Fruit fly (Drosophila melanogaster) whole organism, embryonic: ENCODE measurements around the gene nudC.
A peak's percentile ranks its signal among the peaks of the same experiment; 100 is the strongest.

Experiments used
- ATbp ChIP-seq: fragments of 200-800 bp; sonication (Bioruptor generic); optimal IDR thresholded peaks from 2 replicates; lab custom pipeline; 2017; ENCODE audit warnings: missing biosample characterization, mild to moderate bottlenecking, missing genetic modification characterization, missing genetic modification reagents
- CG11695 ChIP-seq: fragments of 200-800 bp; sonication (Bioruptor generic); IDR thresholded peaks from 3 replicates; pipeline ENCODE4 v1.3.6; 2022; ENCODE audit warnings: missing biosample characterization, missing genetic modification characterization
- CG11723 ChIP-seq: fragments of 200-800 bp; sonication (Bioruptor generic); optimal IDR thresholded peaks from 2 replicates; lab custom pipeline; 2017; ENCODE audit warnings: missing biosample characterization, mild to moderate bottlenecking, missing genetic modification characterization
- CG13424 ChIP-seq: fragments of 200-800 bp; sonication (Bioruptor generic); optimal IDR thresholded peaks from 2 replicates; lab custom pipeline; 2019; ENCODE audit warnings: missing biosample characterization, mild to moderate bottlenecking, missing genetic modification characterization, moderate library complexity
- CG17612 ChIP-seq: fragments of 200-800 bp; sonication (Bioruptor generic); IDR thresholded peaks from 2 replicates; pipeline ENCODE4 v1.3.6; 2022; ENCODE audit warnings: missing biosample characterization, missing genetic modification characterization
- CG17829 ChIP-seq: fragments of 200-800 bp; optimal IDR thresholded peaks from 2 replicates; lab custom pipeline; 2019; ENCODE audit warnings: missing biosample characterization, mild to moderate bottlenecking, missing genetic modification characterization, moderate library complexity
- CG18262 ChIP-seq: fragments of 200-800 bp; optimal IDR thresholded peaks from 3 replicates; lab custom pipeline; 2019; ENCODE audit warnings: missing biosample characterization, mild to moderate bottlenecking, missing genetic modification characterization, moderate library complexity
- CG18619 ChIP-seq: fragments of 200-800 bp; sonication (Bioruptor generic); optimal IDR thresholded peaks from 3 replicates; lab custom pipeline; 2017; ENCODE audit warnings: missing biosample characterization, mild to moderate bottlenecking, missing genetic modification characterization
- CG3407 ChIP-seq: fragments of 200-800 bp; sonication (Bioruptor generic); optimal IDR thresholded peaks from 2 replicates; lab custom pipeline; 2018; ENCODE audit warnings: missing biosample characterization, mild to moderate bottlenecking, missing genetic modification characterization
- CG34376 ChIP-seq: fragments of 200-800 bp; sonication (Bioruptor generic); optimal IDR thresholded peaks from 2 replicates; lab custom pipeline; 2018; ENCODE audit warnings: missing biosample characterization, mild to moderate bottlenecking, missing genetic modification characterization
- CG34422 ChIP-seq: fragments of 200-800 bp; sonication (Bioruptor generic); IDR thresholded peaks from 3 replicates; pipeline ENCODE4 v1.3.6; 2022; ENCODE audit warnings: missing biosample characterization, missing genetic modification characterization
- CG4404 ChIP-seq: fragments of 200-800 bp; sonication (Bioruptor generic); IDR thresholded peaks from 2 replicates; pipeline ENCODE4 v1.3.6; 2022; ENCODE audit warnings: missing biosample characterization, missing genetic modification characterization
- CG4854 ChIP-seq: fragments of 200-800 bp; sonication (Bioruptor generic); optimal IDR thresholded peaks from 2 replicates; lab custom pipeline; 2016; ENCODE audit warnings: missing biosample characterization, missing genetic modification characterization, inconsistent platforms
- CG6175 ChIP-seq: fragments of 200-800 bp; sonication (Bioruptor generic); IDR thresholded peaks from 3 replicates; pipeline ENCODE4 v1.3.6; 2022; ENCODE audit warnings: missing biosample characterization, missing genetic modification characterization
- CG6254 ChIP-seq: fragments of 200-800 bp; sonication (Bioruptor generic); optimal IDR thresholded peaks from 3 replicates; lab custom pipeline; 2017; ENCODE audit warnings: mild to moderate bottlenecking, missing biosample characterization, missing genetic modification reagents, missing genetic modification characterization
- CG6765 ChIP-seq: fragments of 200-800 bp; sonication (Bioruptor generic); optimal IDR thresholded peaks from 3 replicates; lab custom pipeline; 2017; ENCODE audit warnings: missing biosample characterization, mild to moderate bottlenecking, missing genetic modification characterization
- CG7839 ChIP-seq: fragments of 200-800 bp; sonication (Bioruptor generic); optimal IDR thresholded peaks from 3 replicates; lab custom pipeline; 2018; ENCODE audit warnings: missing biosample characterization, mild to moderate bottlenecking, missing genetic modification characterization, moderate library complexity
- CG9727 ChIP-seq: fragments of 200-800 bp; sonication (Bioruptor generic); optimal IDR thresholded peaks from 3 replicates; lab custom pipeline; 2017; ENCODE audit warnings: missing biosample characterization, mild to moderate bottlenecking, missing genetic modification characterization
- CHES-1-like ChIP-seq: fragments of 200-800 bp; sonication (Bioruptor generic); optimal IDR thresholded peaks from 2 replicates; lab custom pipeline; 2016; ENCODE audit warnings: missing biosample characterization, missing genetic modification characterization
- CkIIα-i1 ChIP-seq: fragments of 200-800 bp; sonication (Bioruptor generic); IDR thresholded peaks from 2 replicates; pipeline ENCODE4 v1.3.6; 2022; ENCODE audit warnings: missing biosample characterization, missing genetic modification characterization
- CoRest ChIP-seq: fragments of 200-800 bp; sonication (Bioruptor generic); optimal IDR thresholded peaks from 3 replicates; lab custom pipeline; 2018; ENCODE audit warnings: missing biosample characterization, mild to moderate bottlenecking, missing genetic modification characterization, moderate library complexity
- E2f1 ChIP-seq: fragments of 200-800 bp; sonication (Bioruptor generic); IDR thresholded peaks from 2 replicates; pipeline ENCODE4 v1.3.6; 2022; ENCODE audit warnings: missing biosample characterization, missing genetic modification characterization
- Fer1 ChIP-seq: fragments of 200-800 bp; sonication (Bioruptor generic); optimal IDR thresholded peaks from 2 replicates; lab custom pipeline; 2017; ENCODE audit warnings: missing biosample characterization, mild to moderate bottlenecking, missing genetic modification characterization
- Fer3 ChIP-seq: fragments of 200-800 bp; sonication (Bioruptor generic); optimal IDR thresholded peaks from 2 replicates; lab custom pipeline; 2018; ENCODE audit warnings: missing biosample characterization, mild to moderate bottlenecking, missing genetic modification characterization, moderate library complexity
- Hmr ChIP-seq: fragments of 200-800 bp; sonication (Bioruptor generic); optimal IDR thresholded peaks from 3 replicates; lab custom pipeline; 2017; ENCODE audit warnings: mild to moderate bottlenecking, missing biosample characterization, missing genetic modification reagents, missing genetic modification characterization
- Hsf ChIP-seq: fragments of 200-800 bp; sonication (Bioruptor generic); optimal IDR thresholded peaks from 3 replicates; lab custom pipeline; 2016; ENCODE audit warnings: missing biosample characterization, missing genetic modification characterization
- ara ChIP-seq: fragments of 200-800 bp; sonication (Bioruptor generic); IDR thresholded peaks from 2 replicates; pipeline ENCODE4 v1.3.6; 2022; ENCODE audit warnings: missing biosample characterization, missing genetic modification characterization
- cas ChIP-seq: fragments of 200-800 bp; sonication (Bioruptor generic); IDR thresholded peaks from 2 replicates; pipeline ENCODE4 v1.3.6; 2022; ENCODE audit warnings: missing biosample characterization, missing genetic modification characterization
- chif ChIP-seq, 2 experiments: fragments of 200-800 bp; sonication (Bioruptor generic); optimal IDR thresholded peaks; 3 replicates each; lab custom pipeline; 2016; ENCODE audit warnings: missing biosample characterization in 2 of 2, missing genetic modification characterization in 2 of 2
- chinmo ChIP-seq: fragments of 200-800 bp; sonication (Bioruptor generic); IDR thresholded peaks from 4 replicates; pipeline ENCODE4 v1.3.6; 2022; ENCODE audit warnings: missing biosample characterization, missing genetic modification characterization; ENCODE audit not compliant: partially characterized antibody
- crp ChIP-seq, 2 experiments: fragments of 200-800 bp; sonication (Bioruptor generic); optimal IDR thresholded peaks; 2 replicates in 1 of 2; 3 replicates in 1 of 2; lab custom pipeline; 2017; ENCODE audit warnings: missing biosample characterization in 2 of 2, missing genetic modification characterization in 2 of 2, mild to moderate bottlenecking in 1 of 2, moderate library complexity in 1 of 2
- dpn ChIP-seq, 2 experiments: fragments of 200-800 bp; sonication (Bioruptor generic); optimal IDR thresholded peaks; 3 replicates each; lab custom pipeline; 2016; ENCODE audit warnings: missing biosample characterization in 2 of 2, missing genetic modification characterization in 2 of 2
- esg ChIP-seq: fragments of 200-800 bp; sonication (Bioruptor generic); conservative IDR thresholded peaks from 2 replicates; pipeline ENCODE4 v1.3.6; 2022; ENCODE audit warnings: missing biosample characterization, missing genetic modification characterization
- ftz-f1 ChIP-seq: fragments of 200-800 bp; sonication (Bioruptor generic); optimal IDR thresholded peaks from 2 replicates; lab custom pipeline; 2016; ENCODE audit warnings: missing biosample characterization, missing genetic modification characterization
- gem ChIP-seq: fragments of 200-800 bp; sonication (Bioruptor generic); optimal IDR thresholded peaks from 2 replicates; lab custom pipeline; 2019; ENCODE audit warnings: missing biosample characterization, mild to moderate bottlenecking, missing genetic modification characterization, moderate library complexity
- grau ChIP-seq: fragments of 200-800 bp; optimal IDR thresholded peaks from 3 replicates; lab custom pipeline; 2019; ENCODE audit warnings: missing biosample characterization, mild to moderate bottlenecking, missing genetic modification characterization, moderate library complexity
- grn ChIP-seq: fragments of 200-800 bp; sonication (Bioruptor generic); optimal IDR thresholded peaks from 3 replicates; lab custom pipeline; 2017; ENCODE audit warnings: missing biosample characterization, missing genetic modification characterization
- ken ChIP-seq: fragments of 200-800 bp; sonication (Bioruptor generic); IDR thresholded peaks from 3 replicates; pipeline ENCODE4 v1.3.6; 2022; ENCODE audit warnings: missing biosample characterization, missing genetic modification characterization
- klu ChIP-seq: fragments of 200-800 bp; sonication (Bioruptor generic); IDR thresholded peaks from 2 replicates; pipeline ENCODE4 v1.3.6; 2022; ENCODE audit warnings: missing biosample characterization, missing genetic modification characterization
- lbe ChIP-seq: fragments of 200-800 bp; sonication (Bioruptor generic); optimal IDR thresholded peaks from 2 replicates; lab custom pipeline; 2016; ENCODE audit warnings: missing biosample characterization, mild to moderate bottlenecking, missing genetic modification characterization
- nerfin-1 ChIP-seq: fragments of 200-800 bp; sonication (Bioruptor generic); optimal IDR thresholded peaks from 3 replicates; lab custom pipeline; 2019; ENCODE audit warnings: missing biosample characterization, mild to moderate bottlenecking, missing genetic modification characterization, moderate library complexity
- prd ChIP-seq, 3 experiments: fragments of >200 bp in 2 of 3; fragments of 200-800 bp in 1 of 3; sonication (Bioruptor generic) in 1 of 3; optimal IDR thresholded peaks in 2 of 3; IDR thresholded peaks in 1 of 3; 2 replicates in 2 of 3; 3 replicates in 1 of 3; pipeline versions ENCODE4 v1.3.6 to Lab custom; 2017 to 2022; ENCODE audit warnings: missing biosample characterization in 1 of 3, missing genetic modification characterization in 1 of 3
- psq ChIP-seq: fragments of 200-800 bp; sonication (Bioruptor generic); optimal IDR thresholded peaks from 2 replicates; lab custom pipeline; 2017; ENCODE audit warnings: missing biosample characterization, missing genetic modification characterization
- sim ChIP-seq: fragments of 200-800 bp; sonication (Bioruptor generic); IDR thresholded peaks from 2 replicates; pipeline ENCODE4 v1.3.6; 2022; ENCODE audit warnings: missing biosample characterization, missing genetic modification characterization
- slbo ChIP-seq: fragments of 200-800 bp; sonication (Bioruptor generic); IDR thresholded peaks from 2 replicates; pipeline ENCODE4 v1.3.6; 2022; ENCODE audit warnings: missing biosample characterization, missing genetic modification characterization
- wdn ChIP-seq: fragments of 200-800 bp; sonication (Bioruptor generic); IDR thresholded peaks from 2 replicates; pipeline ENCODE4 v1.3.6; 2022; ENCODE audit warnings: missing biosample characterization, missing genetic modification characterization
- wor ChIP-seq: fragments of 200-800 bp; sonication (Bioruptor generic); IDR thresholded peaks from 2 replicates; pipeline ENCODE4 v1.3.6; 2022; ENCODE audit warnings: missing biosample characterization, missing genetic modification characterization
- zen ChIP-seq: fragments of 200-800 bp; sonication (Bioruptor generic); optimal IDR thresholded peaks from 3 replicates; lab custom pipeline; 2018; ENCODE audit warnings: missing biosample characterization, mild to moderate bottlenecking, missing genetic modification characterization, moderate library complexity

Gene nudC

dm6 chr3L:16853533-16854386, 49.0 kb downstream of the nudC start, which contains the start of gene sina (continued):
- TF ChIP-seq Hsf (no peak), CG17829 (tag; lab: Kevin White, UChicago) (peak; percentile 72), wor (GFP tag; lab: Robert Waterston, UW) (no peak), CG4854 (GFP tag; lab: Kevin White, UChicago) (no peak), ken (no peak), zen (tag; lab: Kevin White, UChicago) (peak; percentile 49), crp (GFP tag; optimal IDR thresholded peaks at IDR 0.05; lab: Kevin White, UChicago) (no peak), klu (GFP tag; lab: Robert Waterston, UW) (no peak), slbo (GFP tag; lab: Robert Waterston, UW) (peak; percentile 8; the same call in 1 of the 2 replicates), cas (GFP tag; lab: Robert Waterston, UW) (no peak), E2f1 (GFP tag; lab: Robert Waterston, UW) (no peak), ara (GFP tag; lab: Robert Waterston, UW) (peak; percentile 22; the same call in 1 of the 2 replicates), lbe (GFP tag; lab: Kevin White, UChicago) (peak; percentile 11), CG11695 (GFP tag; lab: Robert Waterston, UW) (0 out of 3 replicates have a peak, but pooled peaks have one; percentile 9), CG6765 (peak; percentile 38), CG34422 (peak; percentile 54; the same call in 1 of the 3 replicates), CG11723 (no peak), CkIIα-i1 (no peak), grn (no peak), grau (tag; lab: Kevin White, UChicago) (peak; percentile 22), Fer3 (tag; lab: Kevin White, UChicago) (no peak), CG18262 (tag; lab: Kevin White, UChicago) (peak; percentile 19), prd (optimal IDR thresholded peaks at IDR 0.05; lab: Kevin White, UChicago) (no peak), prd (GFP tag; IDR thresholded peaks at IDR 0.05; lab: Robert Waterston, UW) (no peak), CG18619 (GFP tag; lab: Kevin White, UChicago) (no peak), CG4404 (GFP tag; lab: Robert Waterston, UW) (no peak), dpn (GFP tag; optimal IDR thresholded peaks at IDR 0.05; lab: Kevin White, UChicago) (peak in 1 of 2 experiments; percentile 18), CG34376 (GFP tag; lab: Kevin White, UChicago) (peak; percentile 5), ftz-f1 (GFP tag; lab: Kevin White, UChicago) (peak; percentile 25), ATbp (no peak), CG6254 (GFP tag; lab: Kevin White, UChicago) (no peak), chif (GFP tag; optimal IDR thresholded peaks at IDR 0.05; lab: Kevin White, UChicago) (no peak), CoRest (tag; lab: Kevin White, UChicago) (peak; percentile 68), gem (peak; percentile 39), chinmo (peak; percentile 79; the same call in 3 of the 4 replicates), nerfin-1 (tag; lab: Kevin White, UChicago) (no peak), CG6175 (no peak), CG7839 (tag; lab: Kevin White, UChicago) (peak; percentile 43), psq (GFP tag; lab: Kevin White, UChicago) (no peak), wdn (GFP tag; lab: Robert Waterston, UW) (no peak), CG17612 (GFP tag; lab: Robert Waterston, UW) (no peak), sim (GFP tag; lab: Robert Waterston, UW) (no peak), CHES-1-like (GFP tag; lab: Kevin White, UChicago) (peak; percentile 35), esg (GFP tag; lab: Robert Waterston, UW) (no peak), Hmr (GFP tag; lab: Kevin White, UChicago) (peak; percentile 54), CG3407 (GFP tag; lab: Kevin White, UChicago) (no peak), Fer1 (peak; percentile 17), CG9727 (GFP tag; lab: Kevin White, UChicago) (no peak), CG13424 (tag; lab: Kevin White, UChicago) (peak; percentile 35)
